Worm (Caenorhabditis elegans): Measurements from ENCODE around the gene str-209.
"Not testable (repeated sequence)": the region's sequence is repeated elsewhere in the genome, so short reads cannot be mapped to it uniquely, and the experiment has no call there.

Gene str-209

DNA sequence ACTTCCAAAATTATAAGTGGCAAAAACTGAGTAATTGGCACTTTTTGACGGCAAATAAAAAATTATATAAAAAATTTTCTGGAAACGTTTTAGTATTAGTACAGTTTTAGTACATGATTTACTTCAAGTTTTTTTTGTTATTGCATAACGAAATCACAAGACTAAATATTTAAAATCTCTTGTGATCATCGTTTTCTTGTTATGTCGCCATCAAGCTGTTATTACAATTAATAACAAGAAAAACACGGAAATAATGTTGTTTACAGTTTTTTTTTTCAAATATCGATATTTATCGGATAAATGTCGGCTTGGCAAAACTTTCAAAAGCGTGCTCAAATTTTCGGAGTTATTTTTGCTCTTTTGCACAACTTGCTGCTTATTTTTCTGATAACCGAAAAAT, at the start of gene str-209:
TSS of gene str-209 (plus strand) at position 301 of the 400 bp plus-strand sequence.
- no peak for TF ChIP-seq ceh-13 (GFP tag; optimal IDR thresholded peaks at IDR 0.05)
- no peak for TF ChIP-seq ceh-36 (tag; optimal IDR thresholded peaks at IDR 0.05)
- TF ChIP-seq aly-1 (tag; optimal IDR thresholded peaks at IDR 0.05): no peak
- no peak for TF ChIP-seq tbx-11 (GFP tag; IDR thresholded peaks at IDR 0.05)
- TF ChIP-seq hmbx-1 (tag; optimal IDR thresholded peaks at IDR 0.05): no peak
- no peak for TF ChIP-seq flt-1 (GFP tag; IDR thresholded peaks at IDR 0.05)
- no peak for TF ChIP-seq ama-1 (optimal IDR thresholded peaks at IDR 0.05)
- TF ChIP-seq scrt-1 (GFP tag; IDR thresholded peaks at IDR 0.05): no peak

DNA sequence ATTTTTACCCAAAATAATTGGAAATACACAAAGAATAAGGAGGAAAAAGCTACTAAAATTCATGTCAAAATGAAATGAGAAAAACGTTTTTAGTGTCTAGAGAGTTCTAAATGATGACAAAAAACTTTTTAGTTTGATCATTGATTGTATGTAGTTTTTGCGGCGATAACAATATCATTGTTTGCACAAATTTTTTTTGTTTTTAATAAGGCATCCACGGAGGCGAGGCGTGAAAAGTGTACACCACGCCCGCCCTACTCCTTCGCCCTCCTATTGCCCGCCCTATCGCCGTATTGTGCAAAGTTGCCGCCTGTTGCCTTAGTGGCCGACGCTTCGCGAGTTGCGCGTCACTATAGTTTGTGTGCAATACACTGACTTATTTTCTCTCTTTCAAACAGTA, 48.7 kb upstream of the str-209 start, which contains the start of gene ugt-10:
TSS of gene ugt-10 (minus strand) at position 101 of the 400 bp plus-strand sequence.
- not testable (repeated sequence) for TF ChIP-seq hmg-4 (GFP tag; optimal IDR thresholded peaks at IDR 0.05); tbx-37 (GFP tag; conservative IDR thresholded peaks at IDR 0.05); tra-4 (tag; optimal IDR thresholded peaks at IDR 0.05)

DNA sequence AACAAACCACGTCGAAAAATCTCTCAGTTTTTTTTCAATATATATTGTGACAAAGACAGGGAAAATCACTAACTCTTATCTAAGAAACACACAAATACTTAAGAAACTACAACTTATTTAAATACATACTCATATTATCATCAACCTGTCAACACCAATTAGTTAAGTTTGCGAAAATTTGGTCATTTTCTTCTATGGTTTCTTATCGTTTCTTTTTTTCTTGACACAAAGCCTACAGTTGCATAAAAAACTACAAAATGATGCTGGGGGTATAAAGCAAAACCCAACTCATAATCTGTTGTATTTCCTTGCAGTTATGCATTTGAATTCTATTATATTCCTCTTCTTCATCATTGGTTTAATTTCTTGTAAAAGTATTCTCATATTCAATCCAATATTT, 47.7 kb upstream of the str-209 start, which contains the start of gene ugt-67:
TSS of gene ugt-67 (plus strand) at position 301 of the 400 bp plus-strand sequence.
- TF ChIP-seq flt-1 (GFP tag; IDR thresholded peaks at IDR 0.05): no peak
- TF ChIP-seq hmg-4 (GFP tag; optimal IDR thresholded peaks at IDR 0.05): no peak
- TF ChIP-seq hnd-1 (tag; optimal IDR thresholded peaks at IDR 0.05): no peak
- no peak for TF ChIP-seq ama-1 (optimal IDR thresholded peaks at IDR 0.05)
- TF ChIP-seq B0310.2 (tag; optimal IDR thresholded peaks at IDR 0.05): no peak
- TF ChIP-seq hmbx-1 (tag; optimal IDR thresholded peaks at IDR 0.05): no peak

DNA sequence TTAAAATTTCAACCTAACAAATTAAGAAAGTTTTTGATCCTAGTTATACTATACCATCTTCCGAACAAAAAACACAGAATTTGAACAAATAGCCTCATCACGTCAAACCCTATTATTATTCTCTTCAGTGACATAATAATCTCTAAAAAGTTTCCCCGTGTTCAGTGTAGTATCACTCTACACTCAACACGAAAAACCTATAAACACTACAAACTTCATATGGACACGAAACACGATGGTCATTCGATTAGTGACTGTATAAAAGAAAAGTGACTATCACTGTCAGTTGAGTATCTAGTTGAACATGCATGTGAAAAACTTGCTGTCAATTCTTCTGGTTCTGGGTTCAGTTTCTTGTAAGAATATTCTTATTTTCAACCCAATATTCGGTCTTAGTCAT, 45.0 kb upstream of the str-209 start, which contains the start of gene ugt-8:
TSS of gene ugt-8 (plus strand) at position 235 of the 400 bp plus-strand sequence.
- TF ChIP-seq tbx-37 (GFP tag; conservative IDR thresholded peaks at IDR 0.05): no peak
- TF ChIP-seq ets-7 (tag; optimal IDR thresholded peaks at IDR 0.05): no peak
- no peak for TF ChIP-seq sea-1 (GFP tag; conservative IDR thresholded peaks at IDR 0.05)
- TF ChIP-seq tbx-11 (GFP tag; IDR thresholded peaks at IDR 0.05): no peak
- TF ChIP-seq hmg-4 (GFP tag; optimal IDR thresholded peaks at IDR 0.05): no peak
- TF ChIP-seq F13C5.2 (tag; optimal IDR thresholded peaks at IDR 0.05): no peak
- TF ChIP-seq tra-4 (tag; optimal IDR thresholded peaks at IDR 0.05): no peak
- TF ChIP-seq pes-1 (GFP tag; IDR thresholded peaks at IDR 0.05): no peak
- TF ChIP-seq ama-1 (optimal IDR thresholded peaks at IDR 0.05): no peak
- no peak for TF ChIP-seq hnd-1 (tag; optimal IDR thresholded peaks at IDR 0.05)
- TF ChIP-seq B0310.2 (tag; optimal IDR thresholded peaks at IDR 0.05): no peak
- no peak for TF ChIP-seq flt-1 (GFP tag; IDR thresholded peaks at IDR 0.05)
- no peak for TF ChIP-seq aly-1 (tag; optimal IDR thresholded peaks at IDR 0.05)
- no peak for TF ChIP-seq ceh-13 (GFP tag; optimal IDR thresholded peaks at IDR 0.05)
- no peak for TF ChIP-seq ceh-36 (tag; optimal IDR thresholded peaks at IDR 0.05)
- TF ChIP-seq hmbx-1 (tag; optimal IDR thresholded peaks at IDR 0.05): no peak

DNA sequence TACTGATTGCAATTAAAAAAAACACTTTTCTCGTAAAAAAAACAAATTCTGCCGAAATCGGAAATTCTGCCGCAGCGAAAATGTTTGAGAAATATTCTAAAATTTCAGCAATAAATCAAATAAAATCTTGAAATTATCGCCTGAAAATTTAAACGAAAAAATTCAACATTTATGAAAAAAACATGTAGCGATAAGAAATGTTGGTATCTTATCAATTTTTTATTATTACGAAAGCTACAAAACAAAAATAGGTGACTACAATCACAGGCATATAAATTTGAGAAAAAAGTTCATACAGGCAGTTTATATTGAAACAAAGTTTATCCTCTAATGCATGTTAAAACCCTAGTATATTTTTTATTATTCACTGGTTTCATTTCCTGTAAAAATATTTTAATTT, 42.8 kb upstream of the str-209 start, which contains the start of gene ugt-14:
TSS of gene ugt-14 (plus strand) at position 301 of the 400 bp plus-strand sequence.
- TF ChIP-seq pes-1 (GFP tag; IDR thresholded peaks at IDR 0.05) (no peak), ets-7 (tag; optimal IDR thresholded peaks at IDR 0.05) (no peak), B0310.2 (tag; optimal IDR thresholded peaks at IDR 0.05) (no peak), scrt-1 (GFP tag; IDR thresholded peaks at IDR 0.05) (no peak), hnd-1 (tag; optimal IDR thresholded peaks at IDR 0.05) (no peak), tbx-37 (GFP tag; conservative IDR thresholded peaks at IDR 0.05) (no peak), ama-1 (optimal IDR thresholded peaks at IDR 0.05) (no peak), flt-1 (GFP tag; IDR thresholded peaks at IDR 0.05) (no peak), F13C5.2 (tag; optimal IDR thresholded peaks at IDR 0.05) (no peak), hmbx-1 (tag; optimal IDR thresholded peaks at IDR 0.05) (no peak), aly-1 (tag; optimal IDR thresholded peaks at IDR 0.05) (no peak), ceh-13 (GFP tag; optimal IDR thresholded peaks at IDR 0.05) (no peak), ceh-36 (tag; optimal IDR thresholded peaks at IDR 0.05) (no peak), hmg-4 (GFP tag; optimal IDR thresholded peaks at IDR 0.05) (no peak), tra-4 (tag; optimal IDR thresholded peaks at IDR 0.05) (no peak), tbx-11 (GFP tag; IDR thresholded peaks at IDR 0.05) (no peak), sea-1 (GFP tag; conservative IDR thresholded peaks at IDR 0.05) (no peak)

DNA sequence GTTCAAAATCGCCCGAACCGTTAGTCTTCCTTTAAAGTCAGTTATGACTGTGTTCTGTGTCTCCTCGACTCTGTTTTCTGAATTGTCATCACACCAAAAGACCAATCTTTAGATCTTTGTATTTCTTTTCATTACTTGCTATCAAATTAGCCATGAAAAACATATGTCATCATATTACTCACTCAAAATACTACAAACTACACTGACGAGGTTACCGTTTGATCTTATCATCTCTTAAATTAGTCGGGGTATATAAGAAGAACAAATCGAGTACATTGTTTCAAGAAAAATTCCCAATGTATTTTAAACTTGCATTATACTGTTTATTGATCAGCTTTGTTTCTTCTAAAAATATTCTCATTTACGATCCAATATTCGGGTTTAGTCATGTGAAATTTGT, 40.1 kb upstream of the str-209 start, which contains the start of gene ugt-13:
TSS of gene ugt-13 (plus strand) at position 294 of the 400 bp plus-strand sequence.
- TF ChIP-seq tbx-11 (GFP tag; IDR thresholded peaks at IDR 0.05) (no peak), scrt-1 (GFP tag; IDR thresholded peaks at IDR 0.05) (no peak), B0310.2 (tag; optimal IDR thresholded peaks at IDR 0.05) (no peak), pes-1 (GFP tag; IDR thresholded peaks at IDR 0.05) (no peak), hnd-1 (tag; optimal IDR thresholded peaks at IDR 0.05) (no peak), tra-4 (tag; optimal IDR thresholded peaks at IDR 0.05) (no peak)

DNA sequence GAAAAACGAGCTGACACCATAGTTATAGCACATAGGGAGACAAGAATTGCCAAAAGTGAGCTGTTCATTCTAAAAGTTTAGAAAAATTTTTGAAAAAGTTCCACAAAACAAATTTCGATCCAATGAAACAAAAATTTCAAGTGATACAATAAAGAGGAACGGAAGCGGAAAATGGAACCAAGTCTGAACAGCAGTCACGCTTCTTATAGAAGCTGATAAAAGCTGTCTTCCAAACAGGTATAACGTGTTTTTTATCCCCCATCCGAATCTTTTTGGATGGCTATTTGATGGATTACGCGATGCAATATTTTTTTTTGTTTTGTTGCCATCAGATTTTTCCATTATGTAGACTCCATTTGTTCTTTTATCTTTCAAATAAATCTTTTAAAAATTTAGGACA, 36.4 kb upstream of the str-209 start, which contains the start of gene H23N18.5:
TSS of gene H23N18.5 (minus strand) at position 69 of the 400 bp plus-strand sequence.
- TF ChIP-seq scrt-1 (GFP tag; IDR thresholded peaks at IDR 0.05) (no peak), hnd-1 (tag; optimal IDR thresholded peaks at IDR 0.05) (no peak), tbx-11 (GFP tag; IDR thresholded peaks at IDR 0.05) (no peak), ceh-36 (tag; optimal IDR thresholded peaks at IDR 0.05) (no peak), tra-4 (tag; optimal IDR thresholded peaks at IDR 0.05) (no peak), ceh-13 (GFP tag; optimal IDR thresholded peaks at IDR 0.05) (no peak), flt-1 (GFP tag; IDR thresholded peaks at IDR 0.05) (no peak), aly-1 (tag; optimal IDR thresholded peaks at IDR 0.05) (no peak), F13C5.2 (tag; optimal IDR thresholded peaks at IDR 0.05) (no peak), B0310.2 (tag; optimal IDR thresholded peaks at IDR 0.05) (no peak), hmbx-1 (tag; optimal IDR thresholded peaks at IDR 0.05) (no peak), pes-1 (GFP tag; IDR thresholded peaks at IDR 0.05) (no peak), sea-1 (GFP tag; conservative IDR thresholded peaks at IDR 0.05) (no peak), tbx-37 (GFP tag; conservative IDR thresholded peaks at IDR 0.05) (no peak), ama-1 (optimal IDR thresholded peaks at IDR 0.05) (no peak), hmg-4 (GFP tag; optimal IDR thresholded peaks at IDR 0.05) (no peak), ets-7 (tag; optimal IDR thresholded peaks at IDR 0.05) (no peak)

DNA sequence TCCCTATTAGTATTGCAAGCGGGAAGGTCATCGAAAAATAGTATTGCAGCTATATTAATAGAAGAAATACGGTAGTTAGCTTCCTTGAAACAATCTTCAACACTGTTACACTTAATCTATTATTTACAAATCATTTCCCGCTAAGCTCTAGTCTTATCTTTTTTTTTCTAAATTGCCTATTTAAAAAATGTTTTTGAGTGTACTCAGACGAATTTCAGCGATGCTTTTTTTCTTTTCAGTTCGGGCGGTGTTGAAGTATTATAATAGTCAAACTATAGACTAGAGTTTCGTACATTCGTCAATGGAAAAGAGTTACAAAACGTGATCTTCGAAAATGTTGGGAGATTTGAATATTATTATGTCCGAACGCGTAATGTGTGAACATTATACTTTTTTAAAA, 34.9 kb upstream of the str-209 start:
- no peak for TF ChIP-seq ets-7 (tag; optimal IDR thresholded peaks at IDR 0.05)
- no peak for TF ChIP-seq tbx-11 (GFP tag; IDR thresholded peaks at IDR 0.05)
- TF ChIP-seq flt-1 (GFP tag; IDR thresholded peaks at IDR 0.05): no peak
- TF ChIP-seq scrt-1 (GFP tag; IDR thresholded peaks at IDR 0.05): no peak
- no peak for TF ChIP-seq hmbx-1 (tag; optimal IDR thresholded peaks at IDR 0.05)
- no peak for TF ChIP-seq tra-4 (tag; optimal IDR thresholded peaks at IDR 0.05)
- no peak for TF ChIP-seq tbx-37 (GFP tag; conservative IDR thresholded peaks at IDR 0.05)
- TF ChIP-seq ceh-36 (tag; optimal IDR thresholded peaks at IDR 0.05): no peak
- no peak for TF ChIP-seq ceh-13 (GFP tag; optimal IDR thresholded peaks at IDR 0.05)
- TF ChIP-seq hmg-4 (GFP tag; optimal IDR thresholded peaks at IDR 0.05): no peak
- TF ChIP-seq sea-1 (GFP tag; conservative IDR thresholded peaks at IDR 0.05): no peak
- no peak for TF ChIP-seq pes-1 (GFP tag; IDR thresholded peaks at IDR 0.05)

All from whole organism, early embryonic.